Worm (Caenorhabditis elegans) whole organism, early embryonic: ENCODE results near the gene T09D3.9.

Experiments
- F13C5.2 ChIP-seq: sonication (generic microtip); optimal IDR thresholded peaks from 2 replicates; lab custom pipeline; 2017; ENCODE audit warnings: mild to moderate bottlenecking, missing genetic modification characterization, inconsistent platforms, missing compliant biosample characterization
- aly-1 ChIP-seq: sonication (generic microtip); optimal IDR thresholded peaks from 2 replicates; lab custom pipeline; 2016; ENCODE audit warnings: missing genetic modification characterization, missing compliant biosample characterization
- ama-1 ChIP-seq: fragments of 150-350 bp; optimal IDR thresholded peaks from 2 replicates; lab custom pipeline; 2014
- ceh-13 ChIP-seq: fragments of 200-800 bp; sonication (Bioruptor generic); optimal IDR thresholded peaks from 2 replicates; lab custom pipeline; 2018; ENCODE audit warnings: mild to moderate bottlenecking, missing genetic modification characterization, missing compliant biosample characterization
- ets-7 ChIP-seq: sonication (generic microtip); optimal IDR thresholded peaks from 2 replicates; lab custom pipeline; 2016; ENCODE audit warnings: missing genotype, missing genetic modification characterization, missing compliant biosample characterization
- flt-1 ChIP-seq: fragments of 200-800 bp; sonication (Bioruptor generic); IDR thresholded peaks from 2 replicates; pipeline ENCODE4 v1.3.6; 2022; ENCODE audit warnings: missing genetic modification characterization, missing compliant biosample characterization
- hmbx-1 ChIP-seq: sonication (generic microtip); optimal IDR thresholded peaks from 2 replicates; lab custom pipeline; 2016; ENCODE audit warnings: mild to moderate bottlenecking, missing genetic modification characterization, missing compliant biosample characterization
- pes-1 ChIP-seq: fragments of 200-800 bp; sonication (Bioruptor generic); IDR thresholded peaks from 2 replicates; pipeline ENCODE4 v1.3.6; 2022; ENCODE audit warnings: missing genetic modification reagents, missing genetic modification characterization, missing compliant biosample characterization
- scrt-1 ChIP-seq: fragments of 200-800 bp; sonication (Bioruptor generic); IDR thresholded peaks from 2 replicates; pipeline ENCODE4 v1.3.6; 2022; ENCODE audit warnings: missing genetic modification characterization, missing compliant biosample characterization
- sea-1 ChIP-seq: fragments of 200-800 bp; sonication (Bioruptor generic); conservative IDR thresholded peaks from 2 replicates; pipeline ENCODE4 v1.3.6; 2022; ENCODE audit warnings: missing genetic modification characterization, missing compliant biosample characterization
- tbx-37 ChIP-seq: fragments of 200-800 bp; sonication (Bioruptor generic); conservative IDR thresholded peaks from 2 replicates; pipeline ENCODE4 v1.3.6; 2022; ENCODE audit warnings: missing genetic modification reagents, missing genetic modification characterization, missing compliant biosample characterization
- tra-4 ChIP-seq: sonication (generic microtip); optimal IDR thresholded peaks from 2 replicates; lab custom pipeline; 2017; ENCODE audit warnings: missing genetic modification characterization, missing compliant biosample characterization

ce11 chrV:5362220-5362619 is 6.5 kb downstream of the T09D3.9 start:
- TF ChIP-seq ama-1 (lab: Kevin White, UChicago) = no peak
- no peak for TF ChIP-seq flt-1
- TF ChIP-seq tra-4 (tag; lab: Kevin White, UChicago) = no peak
- TF ChIP-seq F13C5.2 (tag; lab: Kevin White, UChicago) = no peak
- no peak for TF ChIP-seq aly-1 (tag; lab: Kevin White, UChicago)
- no peak for TF ChIP-seq tbx-37 (GFP tag; lab: Robert Waterston, UW)
- no peak for TF ChIP-seq ceh-13 (GFP tag; lab: Kevin White, UChicago)
- TF ChIP-seq ets-7 (tag; lab: Kevin White, UChicago) = no peak
- TF ChIP-seq pes-1 (GFP tag; lab: Robert Waterston, UW) = no peak
- no peak for TF ChIP-seq sea-1 (GFP tag; lab: Robert Waterston, UW)
- no peak for TF ChIP-seq hmbx-1 (tag; lab: Kevin White, UChicago)
- TF ChIP-seq scrt-1 (GFP tag; lab: Robert Waterston, UW) = no peak
